Worm (Caenorhabditis elegans) whole organism, L4/young adult: Measurements from ENCODE around the gene F41F3.8.

ENCODE experiments used
- dao-5 ChIP-seq: sonication (generic microtip); optimal IDR thresholded peaks from 2 replicates; lab custom pipeline; 2016; ENCODE audit warnings: missing genotype, missing genetic modification characterization, moderate library complexity, missing compliant biosample characterization
- him-1 ChIP-seq: sonication (generic microtip); optimal IDR thresholded peaks from 2 replicates; lab custom pipeline; 2016; ENCODE audit warnings: missing genotype, missing genetic modification reagents, missing genetic modification characterization, missing compliant biosample characterization

DNA sequence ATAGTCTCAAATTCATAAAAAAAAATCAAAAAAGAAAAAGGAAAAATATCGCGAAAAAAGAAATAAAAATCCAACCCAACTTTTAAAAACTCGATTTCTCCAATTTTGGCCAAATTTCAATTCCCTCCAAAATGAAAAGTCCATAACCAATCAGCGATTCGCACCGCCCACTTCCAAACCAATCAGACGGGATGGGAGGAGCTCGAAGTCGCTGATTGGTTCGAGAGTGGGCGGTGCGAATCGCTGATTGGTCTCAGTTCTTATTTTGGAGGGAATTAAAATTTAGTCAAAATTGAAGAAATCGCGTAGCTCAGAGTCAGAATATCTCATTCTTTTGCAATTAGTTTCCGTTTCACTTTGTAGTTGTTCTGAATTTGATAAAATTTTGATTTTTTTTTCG is 25.1 kb upstream of the F41F3.8 start:
- TF ChIP-seq him-1 (tag; lab: Kevin White, UChicago) (no peak), dao-5 (tag; lab: Kevin White, UChicago) (no peak)
